Worm (Caenorhabditis elegans) whole organism, L4/young adult: Measurements from ENCODE around the gene spat-2.

ENCODE experiments used
- W03F9.2 ChIP-seq: fragments of 150-350 bp; optimal IDR thresholded peaks from 2 replicates; lab custom pipeline; 2014; ENCODE audit warnings: missing biosample characterization, missing genetic modification characterization
- dao-5 ChIP-seq: sonication (generic microtip); optimal IDR thresholded peaks from 2 replicates; lab custom pipeline; 2016; ENCODE audit warnings: missing genotype, missing genetic modification characterization, moderate library complexity, missing compliant biosample characterization
- him-1 ChIP-seq: sonication (generic microtip); optimal IDR thresholded peaks from 2 replicates; lab custom pipeline; 2016; ENCODE audit warnings: missing genotype, missing genetic modification reagents, missing genetic modification characterization, missing compliant biosample characterization

The spat-2 gene

DNA sequence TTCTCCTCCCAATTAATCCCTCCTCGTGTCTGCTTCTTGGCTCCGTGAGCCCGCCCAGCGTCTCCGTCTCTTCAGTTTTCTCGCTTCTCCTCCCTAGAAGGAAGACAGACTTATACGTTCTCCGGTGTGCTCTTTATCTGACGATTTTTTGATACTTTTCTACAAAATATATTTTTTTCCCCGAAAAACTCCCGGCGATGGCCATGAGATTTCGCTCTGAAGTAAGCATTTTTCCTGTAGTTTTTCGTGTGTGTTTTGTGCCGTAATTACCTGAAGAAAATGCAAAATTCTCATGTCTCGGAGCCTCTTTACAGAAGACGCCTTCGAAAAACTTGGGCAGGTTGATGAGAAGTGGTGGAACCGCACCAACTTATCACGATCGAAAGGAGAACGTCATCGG is at the start of gene spat-2:
spat-2 (plus strand) TSS at position 301 of the 400 bp plus-strand sequence.
- TF ChIP-seq dao-5 (tag; lab: Kevin White, UChicago), result no peak
- TF ChIP-seq W03F9.2 (tag; lab: Kevin White, UChicago), result no peak
- TF ChIP-seq him-1 (tag; lab: Kevin White, UChicago), result no peak

DNA sequence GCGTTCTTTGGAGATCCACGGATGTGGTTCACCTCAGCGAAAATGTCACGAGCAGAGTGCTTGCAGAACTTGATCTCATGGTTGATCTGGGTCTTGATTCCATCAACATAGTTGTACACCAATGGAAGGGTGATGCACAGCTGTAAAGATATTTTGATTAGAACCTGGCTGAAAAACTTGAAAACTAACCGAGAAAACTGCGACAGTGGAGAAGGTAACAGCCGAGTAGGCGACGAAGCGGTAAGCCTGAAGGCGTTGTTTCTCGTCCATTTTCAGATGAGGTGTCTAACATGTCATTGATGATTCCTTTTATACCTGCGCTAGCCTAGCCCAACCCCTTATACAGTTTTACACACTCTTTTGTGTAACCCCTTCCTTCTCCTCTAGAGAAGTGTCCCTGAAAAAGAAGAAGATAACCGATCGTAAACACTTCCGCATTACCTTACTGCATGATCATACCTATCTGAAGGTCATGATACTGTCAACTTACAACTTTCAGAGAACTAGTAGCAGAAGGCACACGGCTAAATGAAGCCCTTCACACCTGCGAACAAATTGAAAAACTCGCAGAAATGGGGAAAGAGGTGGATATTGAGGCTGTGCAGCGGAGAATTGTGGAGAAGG is 49.1 kb upstream of the spat-2 start, which contains the start of gene col-94:
col-94 (minus strand) TSS at position 313 of the 624 bp plus-strand sequence.
- no peak for TF ChIP-seq W03F9.2 (tag; lab: Kevin White, UChicago)
- TF ChIP-seq dao-5 (tag; lab: Kevin White, UChicago), result no peak
- no peak for TF ChIP-seq him-1 (tag; lab: Kevin White, UChicago)

DNA sequence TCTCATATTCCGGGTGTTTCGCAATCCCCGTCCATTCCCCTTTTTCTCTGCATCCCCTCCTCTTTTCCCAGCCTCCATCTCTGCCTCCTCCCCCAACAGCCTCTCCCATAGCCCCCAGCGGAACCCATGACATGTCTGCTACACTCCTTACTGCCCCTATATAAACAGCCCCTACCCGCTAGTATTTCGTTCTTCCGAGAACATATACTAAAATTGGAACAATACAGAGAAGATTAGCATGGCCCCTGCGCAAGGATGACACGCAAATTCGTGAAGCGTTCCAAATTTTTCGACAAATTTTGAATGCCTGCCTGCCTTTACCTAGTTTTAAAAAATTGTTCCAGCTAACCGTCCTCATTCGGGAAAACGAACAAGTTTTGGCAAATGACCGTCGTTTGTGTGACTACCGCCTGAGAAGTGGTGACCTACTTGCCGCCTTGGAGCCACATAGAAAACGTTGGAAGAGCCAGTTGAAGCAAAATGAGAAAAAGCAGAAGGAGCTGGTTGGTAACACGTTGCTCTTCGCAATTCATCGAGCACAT is 47.2 kb upstream of the spat-2 start:
- TF ChIP-seq dao-5 (tag; lab: Kevin White, UChicago) (peak; percentile 89), him-1 (tag; lab: Kevin White, UChicago) (peak; percentile 97), W03F9.2 (tag; lab: Kevin White, UChicago) (peak; percentile 81)

DNA sequence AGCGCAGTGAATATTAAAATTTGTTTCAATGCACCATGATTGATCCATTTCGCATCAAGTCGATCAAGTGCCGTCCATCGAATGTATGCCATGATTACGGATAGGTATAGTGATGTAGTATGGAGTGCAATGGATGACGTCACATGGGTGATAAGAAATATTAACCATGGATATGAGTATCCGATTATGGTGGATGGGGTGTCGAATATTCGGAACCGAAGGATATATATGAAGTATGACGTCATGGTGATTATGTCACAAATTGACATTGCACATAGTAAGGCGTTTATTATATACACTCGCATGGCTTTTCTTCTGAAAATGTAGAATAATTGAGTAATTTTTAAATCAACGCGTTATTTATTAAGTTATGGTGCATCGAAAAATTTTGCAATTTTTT is 42.7 kb upstream of the spat-2 start:
- TF ChIP-seq W03F9.2 (tag; lab: Kevin White, UChicago) (no peak), dao-5 (tag; lab: Kevin White, UChicago) (no peak), him-1 (tag; lab: Kevin White, UChicago) (no peak)

- no peak for TF ChIP-seq dao-5 (tag; lab: Kevin White, UChicago)
- no peak for TF ChIP-seq him-1 (tag; lab: Kevin White, UChicago)
- no peak for TF ChIP-seq W03F9.2 (tag; lab: Kevin White, UChicago)
These were observed 41.6 kb upstream of the spat-2 start, which contains the start of gene dmsr-5 for ce11 chrIII:10995156-10995555. Gene dmsr-5, minus strand, starts transcription at chrIII:10995256.

- TF ChIP-seq him-1 (tag; lab: Kevin White, UChicago) (no peak), dao-5 (tag; lab: Kevin White, UChicago) (no peak), W03F9.2 (tag; lab: Kevin White, UChicago) (no peak)
These were observed 33.9 kb upstream of the spat-2 start for ce11 chrIII:11002808-11003207.

- TF ChIP-seq him-1 (tag; lab: Kevin White, UChicago) (no peak), W03F9.2 (tag; lab: Kevin White, UChicago) (peak; percentile 76)
These were observed 29.0 kb upstream of the spat-2 start, which contains the start of the genes fipr-17 and Y48A6B.3 for ce11 chrIII:11007552-11008272. Gene fipr-17, minus strand, starts transcription at chrIII:11007602. Gene Y48A6B.3, plus strand, starts transcription at chrIII:11008222.

DNA sequence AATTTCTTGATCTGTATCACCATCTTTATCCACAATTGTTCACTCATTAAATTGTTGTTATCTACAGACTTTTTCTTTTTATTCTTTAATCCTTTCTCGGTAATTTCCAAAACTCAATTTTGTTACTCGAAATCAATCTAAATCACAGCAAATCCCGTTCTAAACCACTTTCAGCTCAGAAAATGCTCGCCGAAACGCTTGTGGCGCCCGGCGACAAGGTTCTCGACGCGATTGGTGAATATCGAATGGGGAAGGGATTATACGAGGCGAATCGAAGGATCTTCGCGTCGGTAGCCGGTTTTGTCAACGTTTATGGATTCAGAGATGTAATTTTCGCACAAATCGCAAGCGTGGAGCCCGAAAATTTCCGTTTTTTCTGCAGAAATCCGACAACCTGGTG is 27.9 kb upstream of the spat-2 start, which contains the start of gene exos-1:
exos-1 (plus strand) TSS at position 175 of the 400 bp plus-strand sequence.
- TF ChIP-seq him-1 (tag; lab: Kevin White, UChicago), result no peak
- TF ChIP-seq dao-5 (tag; lab: Kevin White, UChicago), result no peak
- TF ChIP-seq W03F9.2 (tag; lab: Kevin White, UChicago), result no peak

- TF ChIP-seq W03F9.2 (tag; lab: Kevin White, UChicago), result no peak
- no peak for TF ChIP-seq him-1 (tag; lab: Kevin White, UChicago)
- TF ChIP-seq dao-5 (tag; lab: Kevin White, UChicago), result no peak
These were observed 26.1 kb upstream of the spat-2 start for ce11 chrIII:11010597-11010996.

DNA sequence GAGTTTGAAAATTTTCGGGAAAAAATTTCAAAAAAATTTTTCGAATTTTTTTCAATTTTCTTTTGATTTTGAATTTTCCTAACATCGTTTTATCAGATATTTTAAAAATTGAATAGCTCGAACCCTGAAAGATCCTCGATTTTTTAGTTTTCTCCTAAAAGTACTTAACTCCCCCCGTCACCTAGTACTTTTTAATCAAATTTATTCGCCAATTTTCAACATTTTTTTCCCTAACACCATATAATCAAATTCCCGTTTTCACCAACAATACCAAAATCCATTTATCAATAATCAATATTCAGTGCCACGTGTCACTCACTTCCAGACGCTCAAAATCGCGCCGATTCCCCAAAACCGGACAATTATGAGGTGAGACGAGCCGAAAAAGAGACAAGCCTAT is 24.5 kb upstream of the spat-2 start, which contains the start of gene kvs-4:
kvs-4 (plus strand) TSS at position 301 of the 400 bp plus-strand sequence.
- no peak for TF ChIP-seq him-1 (tag; lab: Kevin White, UChicago)
- no peak for TF ChIP-seq dao-5 (tag; lab: Kevin White, UChicago)
- no peak for TF ChIP-seq W03F9.2 (tag; lab: Kevin White, UChicago)

DNA sequence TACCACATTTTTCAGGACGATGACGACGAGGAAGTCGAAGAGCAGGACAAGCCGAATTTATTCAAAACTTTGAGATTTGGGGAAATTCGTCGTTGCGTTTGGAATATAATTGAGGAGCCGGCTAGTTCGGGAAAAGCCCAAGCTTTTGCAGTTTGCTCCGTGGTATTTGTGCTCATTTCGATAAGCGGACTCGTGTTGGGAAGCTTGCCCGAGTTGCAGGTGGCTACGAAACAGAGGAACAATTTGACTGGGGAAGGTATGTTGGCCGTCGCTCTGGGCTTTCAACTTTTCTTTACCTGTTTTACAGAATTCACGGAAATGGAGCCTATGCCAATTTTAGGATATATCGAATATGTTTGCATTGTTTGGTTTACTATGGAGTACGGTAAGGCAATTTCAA is 14.5 kb upstream of the spat-2 start:
- TF ChIP-seq dao-5 (tag; lab: Kevin White, UChicago), result no peak
- no peak for TF ChIP-seq him-1 (tag; lab: Kevin White, UChicago)
- TF ChIP-seq W03F9.2 (tag; lab: Kevin White, UChicago), result no peak

DNA sequence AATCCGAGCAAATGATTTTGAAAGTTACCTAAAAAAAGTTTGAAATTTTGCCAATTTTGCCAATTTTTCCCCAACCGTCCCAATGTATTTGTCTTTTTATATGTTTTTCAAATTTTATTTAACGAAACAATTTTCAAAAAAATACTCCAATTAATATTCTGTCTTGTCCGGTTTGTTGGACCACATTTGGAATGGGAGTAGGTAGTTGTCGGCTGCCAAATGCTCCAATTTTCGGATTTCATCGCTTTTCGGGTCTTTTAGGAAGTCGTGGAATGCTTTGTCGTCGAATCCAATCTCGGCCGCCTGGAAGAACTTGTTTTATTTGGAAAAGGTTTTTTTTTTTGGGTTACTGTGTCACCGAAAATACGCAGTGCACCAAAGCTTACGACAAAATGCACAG is 11.6 kb upstream of the spat-2 start:
- TF ChIP-seq him-1 (tag; lab: Kevin White, UChicago) (no peak), W03F9.2 (tag; lab: Kevin White, UChicago) (no peak), dao-5 (tag; lab: Kevin White, UChicago) (no peak)

DNA sequence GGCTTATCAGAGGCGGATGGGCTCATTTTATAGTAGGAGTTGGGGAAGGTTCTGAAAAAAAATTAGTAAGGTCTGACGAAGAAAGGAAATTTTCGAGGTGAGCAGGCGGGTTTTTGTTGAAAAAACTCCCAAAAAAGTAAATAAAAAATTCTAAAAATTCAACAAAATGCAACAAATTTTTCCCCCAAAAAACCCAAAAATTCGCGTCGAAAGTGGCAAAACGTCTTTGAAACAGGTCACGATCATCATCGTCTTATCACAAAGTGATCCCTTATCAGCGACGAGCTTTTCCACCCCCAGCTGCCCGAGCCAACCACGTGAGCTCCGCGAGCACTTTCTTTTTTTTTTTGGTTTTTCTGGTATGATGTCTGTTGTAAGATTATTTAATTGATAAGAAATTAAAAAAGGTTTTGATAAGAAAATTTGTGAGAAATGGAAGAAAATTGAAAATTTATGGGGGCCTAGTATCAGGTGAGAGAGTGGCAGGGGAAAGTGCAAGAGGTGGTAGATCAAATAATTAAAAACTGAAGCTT is 10.2 kb upstream of the spat-2 start, which contains the start of gene Y48A6B.7:
Y48A6B.7 (minus strand) TSS at position 51 of the 533 bp plus-strand sequence.
- TF ChIP-seq W03F9.2 (tag; lab: Kevin White, UChicago), result peak; percentile 28
- no peak for TF ChIP-seq dao-5 (tag; lab: Kevin White, UChicago)
